Fruit fly (Drosophila melanogaster) whole organism, embryonic: ENCODE data around the gene CG1632.

ENCODE experiments used
- CG11247 ChIP-seq: fragments of 200-800 bp; sonication (Bioruptor generic); IDR thresholded peaks from 2 replicates; pipeline ENCODE4 v1.3.6; 2022; ENCODE audit warnings: missing biosample characterization, missing genetic modification characterization
- CG12299 ChIP-seq: fragments of 200-800 bp; sonication (Bioruptor generic); optimal IDR thresholded peaks from 2 replicates; lab custom pipeline; 2018; ENCODE audit warnings: missing biosample characterization, mild to moderate bottlenecking, missing genetic modification characterization
- CG12391 ChIP-seq: fragments of 200-800 bp; sonication (Bioruptor generic); optimal IDR thresholded peaks from 3 replicates; lab custom pipeline; 2018; ENCODE audit warnings: missing biosample characterization, mild to moderate bottlenecking, missing genetic modification characterization, moderate library complexity
- CG15073 ChIP-seq: fragments of 200-800 bp; sonication (Bioruptor generic); optimal IDR thresholded peaks from 2 replicates; lab custom pipeline; 2016; ENCODE audit warnings: missing biosample characterization, missing genetic modification characterization
- CG15514 ChIP-seq: fragments of 200-800 bp; sonication (Bioruptor generic); optimal IDR thresholded peaks from 3 replicates; lab custom pipeline; 2017; ENCODE audit warnings: missing biosample characterization, missing genetic modification characterization, mild to moderate bottlenecking, moderate library complexity, missing genetic modification reagents
- CG18476 ChIP-seq: fragments of 200-800 bp; sonication (Bioruptor generic); optimal IDR thresholded peaks from 2 replicates; lab custom pipeline; 2016; ENCODE audit warnings: missing biosample characterization, mild to moderate bottlenecking, missing genetic modification characterization
- CG2875 ChIP-seq: fragments of 200-800 bp; sonication (Bioruptor generic); optimal IDR thresholded peaks from 2 replicates; lab custom pipeline; 2017; ENCODE audit warnings: missing biosample characterization, mild to moderate bottlenecking, missing genetic modification characterization, missing genetic modification reagents
- CG4820 ChIP-seq: fragments of 200-800 bp; sonication (Bioruptor generic); optimal IDR thresholded peaks from 3 replicates; lab custom pipeline; 2016; ENCODE audit warnings: missing biosample characterization, missing genetic modification characterization
- CG7987 ChIP-seq: fragments of 200-800 bp; sonication (Bioruptor generic); optimal IDR thresholded peaks from 2 replicates; lab custom pipeline; 2018; ENCODE audit warnings: missing biosample characterization, mild to moderate bottlenecking, missing genetic modification characterization, moderate library complexity
- D19B ChIP-seq: fragments of 200-800 bp; sonication (Bioruptor generic); optimal IDR thresholded peaks from 2 replicates; lab custom pipeline; 2017; ENCODE audit warnings: missing biosample characterization, mild to moderate bottlenecking, missing genetic modification characterization
- Dad ChIP-seq: fragments of 200-800 bp; sonication (Bioruptor generic); optimal IDR thresholded peaks from 3 replicates; lab custom pipeline; 2016; ENCODE audit warnings: missing biosample characterization, missing genetic modification characterization
- E2f2 ChIP-seq: fragments of 200-800 bp; sonication (Bioruptor generic); IDR thresholded peaks from 2 replicates; pipeline ENCODE4 v1.3.6; 2022; ENCODE audit warnings: missing biosample characterization, missing genetic modification characterization
- H15 ChIP-seq: fragments of 200-800 bp; sonication (Bioruptor generic); IDR thresholded peaks from 3 replicates; pipeline ENCODE4 v1.3.6; 2022; ENCODE audit warnings: missing biosample characterization, missing genetic modification characterization
- Hsf ChIP-seq: fragments of 200-800 bp; sonication (Bioruptor generic); optimal IDR thresholded peaks from 3 replicates; lab custom pipeline; 2016; ENCODE audit warnings: missing biosample characterization, missing genetic modification characterization
- MESR4 ChIP-seq: fragments of 200-800 bp; sonication (Bioruptor generic); optimal IDR thresholded peaks from 2 replicates; lab custom pipeline; 2018; ENCODE audit warnings: missing biosample characterization, mild to moderate bottlenecking, missing genetic modification characterization, moderate library complexity
- Mes4 ChIP-seq: fragments of 200-800 bp; sonication (Bioruptor generic); optimal IDR thresholded peaks from 2 replicates; lab custom pipeline; 2016; ENCODE audit warnings: missing biosample characterization, missing genetic modification characterization
- Neu2 ChIP-seq: fragments of 200-800 bp; sonication (Bioruptor generic); optimal IDR thresholded peaks from 3 replicates; lab custom pipeline; 2016; ENCODE audit warnings: missing biosample characterization, missing genetic modification characterization, borderline replicate concordance
- Nf-YA ChIP-seq: fragments of 200-800 bp; sonication (Bioruptor generic); IDR thresholded peaks from 2 replicates; pipeline ENCODE4 v1.3.6; 2022; ENCODE audit warnings: missing biosample characterization, missing genetic modification characterization
- Nf-YC ChIP-seq: fragments of 200-800 bp; optimal IDR thresholded peaks from 3 replicates; lab custom pipeline; 2019; ENCODE audit warnings: missing biosample characterization, mild to moderate bottlenecking, missing genetic modification characterization, moderate library complexity
- Oli ChIP-seq: fragments of 200-800 bp; sonication (Bioruptor generic); optimal IDR thresholded peaks from 2 replicates; lab custom pipeline; 2018; ENCODE audit warnings: missing biosample characterization, mild to moderate bottlenecking, missing genetic modification characterization, moderate library complexity
- Poxn ChIP-seq: fragments of 200-800 bp; sonication (Bioruptor generic); IDR thresholded peaks from 2 replicates; pipeline ENCODE4 v1.3.6; 2022; ENCODE audit warnings: missing biosample characterization, missing genetic modification characterization
- Rfx ChIP-seq: fragments of 200-800 bp; sonication (Bioruptor generic); IDR thresholded peaks from 2 replicates; pipeline ENCODE4 v1.3.6; 2022; ENCODE audit warnings: missing biosample characterization, missing genetic modification characterization
- Sox100B ChIP-seq: fragments of 200-800 bp; sonication (Bioruptor generic); optimal IDR thresholded peaks from 3 replicates; lab custom pipeline; 2018; ENCODE audit warnings: missing biosample characterization, mild to moderate bottlenecking, missing genetic modification characterization
- Usf ChIP-seq: fragments of 200-800 bp; sonication (Bioruptor generic); optimal IDR thresholded peaks from 2 replicates; lab custom pipeline; 2017; ENCODE audit warnings: missing genotype, missing biosample characterization, missing genetic modification characterization
- abd-A ChIP-seq: fragments of 200-800 bp; sonication (Bioruptor generic); optimal IDR thresholded peaks from 3 replicates; lab custom pipeline; 2019; ENCODE audit warnings: missing biosample characterization, mild to moderate bottlenecking, missing genetic modification characterization, moderate library complexity
- chif ChIP-seq, 2 experiments: fragments of 200-800 bp; sonication (Bioruptor generic); optimal IDR thresholded peaks; 3 replicates each; lab custom pipeline; 2016; ENCODE audit warnings: missing biosample characterization in 2 of 2, missing genetic modification characterization in 2 of 2
- chm ChIP-seq: fragments of 200-800 bp; sonication (Bioruptor generic); IDR thresholded peaks from 2 replicates; pipeline ENCODE4 v1.3.6; 2022; ENCODE audit warnings: missing biosample characterization, missing genetic modification characterization
- crp ChIP-seq, 2 experiments: fragments of 200-800 bp; sonication (Bioruptor generic); optimal IDR thresholded peaks; 2 replicates in 1 of 2; 3 replicates in 1 of 2; lab custom pipeline; 2017; ENCODE audit warnings: missing biosample characterization in 2 of 2, missing genetic modification characterization in 2 of 2, mild to moderate bottlenecking in 1 of 2, moderate library complexity in 1 of 2
- dan ChIP-seq: fragments of 200-800 bp; sonication (Bioruptor generic); IDR thresholded peaks from 2 replicates; pipeline ENCODE4 v1.3.6; 2022; ENCODE audit warnings: missing biosample characterization, missing genetic modification characterization
- dm ChIP-seq: fragments of 200-800 bp; sonication (Bioruptor generic); optimal IDR thresholded peaks from 3 replicates; lab custom pipeline; 2016; ENCODE audit warnings: missing biosample characterization, missing genetic modification characterization
- emc ChIP-seq: fragments of 200-800 bp; sonication (Bioruptor generic); optimal IDR thresholded peaks from 2 replicates; lab custom pipeline; 2016; ENCODE audit warnings: missing biosample characterization, missing genetic modification characterization
- ems ChIP-seq: fragments of 200-800 bp; sonication (Bioruptor generic); optimal IDR thresholded peaks from 3 replicates; lab custom pipeline; 2016; ENCODE audit warnings: missing biosample characterization, missing genetic modification characterization
- exex ChIP-seq: fragments of 200-800 bp; sonication (Bioruptor generic); optimal IDR thresholded peaks from 4 replicates; lab custom pipeline; 2018; ENCODE audit warnings: missing biosample characterization, mild to moderate bottlenecking, missing genetic modification characterization, moderate library complexity
- fd96Cb ChIP-seq: fragments of 200-800 bp; sonication (Bioruptor generic); optimal IDR thresholded peaks from 2 replicates; lab custom pipeline; 2018; ENCODE audit warnings: missing biosample characterization, mild to moderate bottlenecking, missing genetic modification characterization, moderate library complexity
- grn ChIP-seq: fragments of 200-800 bp; sonication (Bioruptor generic); optimal IDR thresholded peaks from 3 replicates; lab custom pipeline; 2017; ENCODE audit warnings: missing biosample characterization, missing genetic modification characterization
- gt ChIP-seq: fragments of 200-800 bp; sonication (Bioruptor generic); IDR thresholded peaks from 2 replicates; pipeline ENCODE4 v1.3.6; 2022; ENCODE audit warnings: missing biosample characterization, missing genetic modification characterization
- inv ChIP-seq: fragments of 200-800 bp; sonication (Bioruptor generic); IDR thresholded peaks from 2 replicates; pipeline ENCODE4 v1.3.6; 2022; ENCODE audit warnings: missing biosample characterization, missing genetic modification characterization; ENCODE audit not compliant: partially characterized antibody
- kah ChIP-seq: fragments of 200-800 bp; sonication (Bioruptor generic); optimal IDR thresholded peaks from 2 replicates; lab custom pipeline; 2018; ENCODE audit warnings: missing biosample characterization, mild to moderate bottlenecking, missing genetic modification characterization
- luna ChIP-seq: fragments of 200-800 bp; sonication (Bioruptor generic); optimal IDR thresholded peaks from 2 replicates; lab custom pipeline; 2016; ENCODE audit warnings: missing biosample characterization, missing genetic modification characterization
- peb ChIP-seq: fragments of 200-800 bp; sonication (Bioruptor generic); IDR thresholded peaks from 2 replicates; pipeline ENCODE4 v1.3.6; 2022; ENCODE audit warnings: missing biosample characterization, missing genetic modification characterization
- pzg ChIP-seq: fragments of 200-800 bp; sonication (Bioruptor generic); optimal IDR thresholded peaks from 3 replicates; lab custom pipeline; 2018; ENCODE audit warnings: missing biosample characterization, mild to moderate bottlenecking, missing genetic modification characterization, moderate library complexity
- rib ChIP-seq: fragments of 200-800 bp; sonication (Bioruptor generic); IDR thresholded peaks from 2 replicates; pipeline ENCODE4 v1.3.6; 2022; ENCODE audit warnings: missing biosample characterization, missing genetic modification characterization
- sc ChIP-seq, 3 experiments: fragments of >200 bp in 2 of 3; fragments of 200-800 bp in 1 of 3; sonication (Bioruptor generic) in 1 of 3; optimal IDR thresholded peaks; 2 replicates in 2 of 3; 3 replicates in 1 of 3; lab custom pipeline; 2017; ENCODE audit warnings: mild to moderate bottlenecking in 1 of 3, missing biosample characterization in 1 of 3, missing genetic modification characterization in 1 of 3, missing genetic modification reagents in 1 of 3
- so ChIP-seq: fragments of 200-800 bp; sonication (Bioruptor generic); IDR thresholded peaks from 3 replicates; pipeline ENCODE4 v1.3.6; 2022; ENCODE audit warnings: missing biosample characterization, missing genetic modification characterization
- stc ChIP-seq: fragments of 200-800 bp; sonication (Bioruptor generic); IDR thresholded peaks from 2 replicates; pipeline ENCODE4 v1.3.6; 2022; ENCODE audit warnings: missing biosample characterization, missing genetic modification characterization
- stwl ChIP-seq: fragments of 200-800 bp; sonication (Bioruptor generic); optimal IDR thresholded peaks from 3 replicates; lab custom pipeline; 2018; ENCODE audit warnings: missing biosample characterization, mild to moderate bottlenecking, missing genetic modification characterization, moderate library complexity
- tup ChIP-seq: fragments of 200-800 bp; sonication (Bioruptor generic); optimal IDR thresholded peaks from 2 replicates; lab custom pipeline; 2016; ENCODE audit warnings: missing biosample characterization, mild to moderate bottlenecking, missing genetic modification characterization, moderate library complexity
- unc-4 ChIP-seq: fragments of 200-800 bp; sonication (Bioruptor generic); IDR thresholded peaks from 2 replicates; pipeline ENCODE4 v1.3.6; 2022; ENCODE audit warnings: missing biosample characterization, missing genetic modification characterization; ENCODE audit not compliant: partially characterized antibody

Gene CG1632

dm6 chrX:8229918-8230699 is 22.4 kb upstream of the CG1632 start (continued):
- TF ChIP-seq dan (GFP tag; lab: Robert Waterston, UW), result no peak
- no peak for TF ChIP-seq H15 (GFP tag; lab: Robert Waterston, UW)
- TF ChIP-seq tup (GFP tag; lab: Kevin White, UChicago), result peak; percentile 11
- TF ChIP-seq rib, result 0 out of 2 replicates have a peak, but pooled peaks have one; percentile 13
- TF ChIP-seq gt, result no peak
- no peak for TF ChIP-seq dm (GFP tag; lab: Kevin White, UChicago)
- TF ChIP-seq chif (GFP tag; optimal IDR thresholded peaks at IDR 0.05; lab: Kevin White, UChicago), result peak; percentile 29 to 57
- TF ChIP-seq MESR4, result no peak
- no peak for TF ChIP-seq luna (GFP tag; lab: Kevin White, UChicago)
- TF ChIP-seq Nf-YA, result peak; percentile 38; the same call in 1 of the 2 replicates
- TF ChIP-seq grn (GFP tag; lab: Kevin White, UChicago), result peak; percentile 93
- peak; percentile 50 for TF ChIP-seq CG18476
- 0 out of 2 replicates have a peak, but pooled peaks have one; percentile 3 for TF ChIP-seq Rfx (GFP tag; lab: Robert Waterston, UW)
- peak; percentile 8 for TF ChIP-seq D19B (GFP tag; lab: Kevin White, UChicago)
- TF ChIP-seq Usf (GFP tag; lab: Kevin White, UChicago), result peak; percentile 8
- peak; percentile 54; the same call in 1 of the 2 replicates for TF ChIP-seq chm (GFP tag; lab: Robert Waterston, UW)
- peak; percentile 65 for TF ChIP-seq stwl (tag; lab: Kevin White, UChicago)
- peak; percentile 78 for TF ChIP-seq CG2875 (GFP tag; lab: Kevin White, UChicago)
- TF ChIP-seq so (GFP tag; lab: Robert Waterston, UW), result peak; percentile 56; the same call in 1 of the 3 replicates
- TF ChIP-seq exex (tag; lab: Kevin White, UChicago), result peak; percentile 92
- TF ChIP-seq pzg (GFP tag; lab: Kevin White, UChicago), result no peak
- TF ChIP-seq Poxn (GFP tag; lab: Robert Waterston, UW), result no peak
- TF ChIP-seq Dad (GFP tag; lab: Kevin White, UChicago), result no peak
- TF ChIP-seq CG7987 (GFP tag; lab: Kevin White, UChicago), result peak; percentile 82
- no peak for TF ChIP-seq abd-A (tag; lab: Kevin White, UChicago)
- TF ChIP-seq emc, result no peak
- peak; percentile 17; the same call in 1 of the 2 replicates for TF ChIP-seq E2f2 (GFP tag; lab: Robert Waterston, UW)
- peak; percentile 39 for TF ChIP-seq CG15514 (GFP tag; lab: Kevin White, UChicago)
- TF ChIP-seq kah, result peak; percentile 29
- TF ChIP-seq Mes4, result peak; percentile 29
- TF ChIP-seq stc (GFP tag; lab: Robert Waterston, UW), result peak; percentile 58; the same call in 1 of the 2 replicates
- TF ChIP-seq sc (optimal IDR thresholded peaks at IDR 0.05; lab: Kevin White, UChicago), result no peak
- peak; percentile 51 for TF ChIP-seq sc (GFP tag; optimal IDR thresholded peaks at IDR 0.05; lab: Kevin White, UChicago)
- no peak for TF ChIP-seq unc-4 (GFP tag; lab: Robert Waterston, UW)
- no peak for TF ChIP-seq ems (GFP tag; lab: Kevin White, UChicago)
- no peak for TF ChIP-seq CG11247 (GFP tag; lab: Robert Waterston, UW)
- no peak for TF ChIP-seq CG15073 (GFP tag; lab: Kevin White, UChicago)
- TF ChIP-seq Neu2 (GFP tag; lab: Kevin White, UChicago), result no peak
- peak; percentile 6 for TF ChIP-seq Hsf (GFP tag; lab: Kevin White, UChicago)
- no peak for TF ChIP-seq fd96Cb (tag; lab: Kevin White, UChicago)
- TF ChIP-seq peb, result no peak
- TF ChIP-seq inv (GFP tag; lab: Robert Waterston, UW), result no peak
- peak in 1 of 2 experiments; percentile 3 for TF ChIP-seq crp (GFP tag; optimal IDR thresholded peaks at IDR 0.05; lab: Kevin White, UChicago)
- peak; percentile 64 for TF ChIP-seq Sox100B (GFP tag; lab: Kevin White, UChicago)
- TF ChIP-seq Oli, result no peak
- peak; percentile 13 for TF ChIP-seq CG4820 (GFP tag; lab: Kevin White, UChicago)
- peak; percentile 16 for TF ChIP-seq CG12391 (tag; lab: Kevin White, UChicago)
- TF ChIP-seq Nf-YC (tag; lab: Kevin White, UChicago), result no peak
- peak; percentile 43 for TF ChIP-seq CG12299
